Worm (Caenorhabditis elegans) whole organism, young adult: Measurements from ENCODE around the gene F16H6.7.
"Not testable (repeated sequence)": the region's sequence is repeated elsewhere in the genome, so short reads cannot be mapped to it uniquely, and the experiment has no call there.

Source experiments
- ama-1 ChIP-seq, 3 experiments: fragments of 150-350 bp in 1 of 3; sonication (generic microtip) in 2 of 3; optimal IDR thresholded peaks; 2 replicates each; lab custom pipeline; 2014 to 2018; ENCODE audit warnings: missing biosample characterization in 2 of 3, missing genetic modification characterization in 2 of 3, missing genetic modification reagents in 2 of 3
- ceh-79 ChIP-seq: sonication (generic microtip); optimal IDR thresholded peaks from 2 replicates; lab custom pipeline; 2017; ENCODE audit warnings: mild to moderate bottlenecking, missing genetic modification characterization, missing compliant biosample characterization
- dpl-1 ChIP-seq: fragments of 150-350 bp; optimal IDR thresholded peaks from 2 replicates; lab custom pipeline; 2014; ENCODE audit warnings: missing biosample characterization, missing genetic modification reagents, missing genetic modification characterization
- efl-1 ChIP-seq: fragments of 150-350 bp; optimal IDR thresholded peaks from 2 replicates; lab custom pipeline; 2014; ENCODE audit warnings: missing biosample characterization, missing genetic modification reagents, missing genetic modification characterization
- madf-10 ChIP-seq: sonication (generic microtip); optimal IDR thresholded peaks from 2 replicates; lab custom pipeline; 2016; ENCODE audit warnings: mild to moderate bottlenecking, missing genetic modification characterization, missing compliant biosample characterization
- nhr-80 ChIP-seq: sonication (generic microtip); optimal IDR thresholded peaks from 2 replicates; lab custom pipeline; 2016; ENCODE audit warnings: missing genetic modification characterization, missing compliant biosample characterization
- pbrm-1 ChIP-seq: fragments of 200-800 bp; sonication (Bioruptor generic); IDR thresholded peaks from 2 replicates; pipeline ENCODE4 v1.3.6; 2022; ENCODE audit warnings: missing genetic modification reagents, missing genetic modification characterization, missing compliant biosample characterization
- snpc-4 ChIP-seq, 5 experiments: fragments of 150-350 bp in 1 of 5; sonication (generic microtip) in 4 of 5; optimal IDR thresholded peaks; 2 replicates each; lab custom pipeline; 2014 to 2018; ENCODE audit warnings: missing genetic modification characterization in 5 of 5, missing biosample characterization in 3 of 5, antibody characterized with exemption in 2 of 5, mild to moderate bottlenecking in 2 of 5, missing compliant biosample characterization in 2 of 5, missing genotype in 2 of 5, moderate library complexity in 2 of 5, missing genetic modification reagents in 1 of 5
- unc-62 ChIP-seq: fragments of 150-350 bp; optimal IDR thresholded peaks from 2 replicates; lab custom pipeline; 2014; ENCODE audit warnings: missing biosample characterization, missing genetic modification reagents, missing genetic modification characterization
- zfh-2 ChIP-seq: fragments of 200-800 bp; sonication (Bioruptor generic); conservative IDR thresholded peaks from 2 replicates; pipeline ENCODE4 v1.3.6; 2022; ENCODE audit warnings: missing genetic modification reagents, missing genetic modification characterization, missing compliant biosample characterization

ce11 chrV:18216175-18216574 is 7.2 kb upstream of the F16H6.7 start, which contains the start of gene F16H6.8:
- not testable (repeated sequence) for TF ChIP-seq dpl-1 (GFP tag; lab: Kevin White, UChicago); madf-10; nhr-80; ceh-79 (tag; lab: Kevin White, UChicago); ama-1 (optimal IDR thresholded peaks at IDR 0.05; lab: Kevin White, UChicago); ama-1 (GFP tag; optimal IDR thresholded peaks at IDR 0.05; lab: Kevin White, UChicago); zfh-2 (GFP tag; lab: Robert Waterston, UW); snpc-4 (GFP tag; optimal IDR thresholded peaks at IDR 0.05; lab: Kevin White, UChicago); snpc-4 (tag; optimal IDR thresholded peaks at IDR 0.05; lab: Kevin White, UChicago); efl-1 (GFP tag; lab: Kevin White, UChicago); pbrm-1 (GFP tag; lab: Robert Waterston, UW); unc-62 (GFP tag; lab: Kevin White, UChicago)
